Worm (Caenorhabditis elegans) whole organism, L1 larva: ENCODE results near the gene srab-26.

Experiments used
- ceh-63 ChIP-seq: fragments of 200-800 bp; sonication (Bioruptor generic); optimal IDR thresholded peaks from 2 replicates; lab custom pipeline; 2018; ENCODE audit warnings: mild to moderate bottlenecking, missing genetic modification characterization, missing compliant biosample characterization
- elt-2 ChIP-seq: sonication (generic microtip); optimal IDR thresholded peaks from 2 replicates; lab custom pipeline; 2016; ENCODE audit warnings: missing genetic modification characterization, mild to moderate bottlenecking, inconsistent platforms, missing compliant biosample characterization, missing genetic modification reagents
- fos-1 ChIP-seq: fragments of 150-350 bp; optimal IDR thresholded peaks from 2 replicates; lab custom pipeline; 2014; ENCODE audit warnings: missing biosample characterization, missing genetic modification characterization
- nhr-77 ChIP-seq: fragments of 150-350 bp; optimal IDR thresholded peaks from 2 replicates; lab custom pipeline; 2014; ENCODE audit warnings: missing biosample characterization, missing genetic modification characterization
- nhr-84 ChIP-seq: sonication (generic microtip); optimal IDR thresholded peaks from 2 replicates; lab custom pipeline; 2017; ENCODE audit warnings: missing biosample characterization, missing genetic modification characterization
- snpc-4 ChIP-seq: fragments of 150-350 bp; optimal IDR thresholded peaks from 2 replicates; lab custom pipeline; 2014; ENCODE audit warnings: missing biosample characterization, missing genetic modification characterization
- zag-1 ChIP-seq: fragments of 150-350 bp; optimal IDR thresholded peaks from 2 replicates; lab custom pipeline; 2014; ENCODE audit warnings: missing biosample characterization, missing genetic modification characterization

- TF ChIP-seq nhr-77 (tag; lab: Kevin White, UChicago) (no peak), snpc-4 (no peak), nhr-84 (tag; lab: Kevin White, UChicago) (no peak), fos-1 (tag; lab: Kevin White, UChicago) (no peak), zag-1 (tag; lab: Kevin White, UChicago) (no peak), elt-2 (tag; lab: Kevin White, UChicago) (no peak), ceh-63 (GFP tag; lab: Kevin White, UChicago) (no peak)
Observed at ce11 chrV:9853801-9854200, 25.5 kb downstream of the srab-26 start.
